Fruit fly (Drosophila melanogaster) whole organism, embryonic: ENCODE measurements around the gene CG5510.

ENCODE experiments used
- Awh ChIP-seq: fragments of 200-800 bp; sonication (Bioruptor generic); IDR thresholded peaks from 2 replicates; pipeline ENCODE4, ENCODE4 v1.3.6; 2022; ENCODE audit warnings: missing biosample characterization, missing genetic modification characterization
- B-H1 ChIP-seq: fragments of 200-800 bp; sonication (Bioruptor generic); IDR thresholded peaks from 3 replicates; pipeline ENCODE4 v1.3.6; 2022; ENCODE audit warnings: missing biosample characterization, missing genetic modification characterization
- B-H2 ChIP-seq: fragments of 200-800 bp; sonication (Bioruptor generic); optimal IDR thresholded peaks from 2 replicates; lab custom pipeline; 2018; ENCODE audit warnings: missing biosample characterization, mild to moderate bottlenecking, missing genetic modification characterization
- Bgb ChIP-seq: fragments of 200-800 bp; sonication (Bioruptor generic); IDR thresholded peaks from 2 replicates; pipeline ENCODE4 v1.3.6; 2022; ENCODE audit warnings: missing biosample characterization, missing genetic modification characterization; ENCODE audit not compliant: partially characterized antibody
- CG10209 ChIP-seq: fragments of 200-800 bp; sonication (Bioruptor generic); optimal IDR thresholded peaks from 3 replicates; lab custom pipeline; 2017; ENCODE audit warnings: missing biosample characterization, mild to moderate bottlenecking, missing genetic modification characterization, missing genetic modification reagents
- CG11504 ChIP-seq: fragments of 200-800 bp; sonication (Bioruptor generic); optimal IDR thresholded peaks from 3 replicates; lab custom pipeline; 2019; ENCODE audit warnings: missing biosample characterization, mild to moderate bottlenecking, missing genetic modification characterization, moderate library complexity
- CG12299 ChIP-seq: fragments of 200-800 bp; sonication (Bioruptor generic); optimal IDR thresholded peaks from 2 replicates; lab custom pipeline; 2018; ENCODE audit warnings: missing biosample characterization, mild to moderate bottlenecking, missing genetic modification characterization
- CG13296 ChIP-seq: fragments of 200-800 bp; sonication (Bioruptor generic); optimal IDR thresholded peaks from 3 replicates; lab custom pipeline; 2018; ENCODE audit warnings: missing biosample characterization, mild to moderate bottlenecking, missing genetic modification characterization
- CG14050 ChIP-seq: fragments of 200-800 bp; sonication (Bioruptor generic); IDR thresholded peaks from 3 replicates; pipeline ENCODE4 v1.3.6; 2022; ENCODE audit warnings: missing biosample characterization, missing genetic modification characterization
- CG15696 ChIP-seq: fragments of 200-800 bp; sonication (Bioruptor generic); optimal IDR thresholded peaks from 2 replicates; lab custom pipeline; 2019; ENCODE audit warnings: missing biosample characterization, mild to moderate bottlenecking, missing genetic modification characterization, moderate library complexity
- CG16813 ChIP-seq: fragments of 200-800 bp; sonication (Bioruptor generic); IDR thresholded peaks from 3 replicates; pipeline ENCODE4 v1.3.6; 2022; ENCODE audit warnings: missing biosample characterization, missing genetic modification characterization; ENCODE audit not compliant: partially characterized antibody
- CG17328 ChIP-seq: fragments of 200-800 bp; sonication (Bioruptor generic); IDR thresholded peaks from 2 replicates; pipeline ENCODE4 v1.3.6; 2022; ENCODE audit warnings: missing biosample characterization, missing genetic modification characterization
- CG17612 ChIP-seq: fragments of 200-800 bp; sonication (Bioruptor generic); IDR thresholded peaks from 2 replicates; pipeline ENCODE4 v1.3.6; 2022; ENCODE audit warnings: missing biosample characterization, missing genetic modification characterization
- CG18262 ChIP-seq: fragments of 200-800 bp; optimal IDR thresholded peaks from 3 replicates; lab custom pipeline; 2019; ENCODE audit warnings: missing biosample characterization, mild to moderate bottlenecking, missing genetic modification characterization, moderate library complexity
- CG2202 ChIP-seq: fragments of 200-800 bp; sonication (Bioruptor generic); optimal IDR thresholded peaks from 2 replicates; lab custom pipeline; 2018; ENCODE audit warnings: missing biosample characterization, mild to moderate bottlenecking, missing genetic modification characterization
- CG2889 ChIP-seq: fragments of 200-800 bp; sonication (Bioruptor generic); IDR thresholded peaks from 3 replicates; pipeline ENCODE4 v1.3.6; 2022; ENCODE audit warnings: missing biosample characterization, missing genetic modification characterization
- CG4328 ChIP-seq: fragments of 200-800 bp; sonication (Bioruptor generic); optimal IDR thresholded peaks from 3 replicates; lab custom pipeline; 2017; ENCODE audit warnings: missing biosample characterization, missing genetic modification reagents, missing genetic modification characterization
- CG5180 ChIP-seq: fragments of 200-800 bp; sonication (Bioruptor generic); optimal IDR thresholded peaks from 3 replicates; lab custom pipeline; 2017; ENCODE audit warnings: missing biosample characterization, missing genetic modification characterization, mild to moderate bottlenecking, moderate library complexity, missing genetic modification reagents
- CG5953 ChIP-seq: fragments of 200-800 bp; sonication (Bioruptor generic); IDR thresholded peaks from 2 replicates; pipeline ENCODE4 v1.3.6; 2022; ENCODE audit warnings: missing biosample characterization, missing genetic modification characterization
- CTCF ChIP-seq: fragments of 200-800 bp; sonication (Bioruptor generic); optimal IDR thresholded peaks from 2 replicates; lab custom pipeline; 2017; ENCODE audit warnings: missing biosample characterization, mild to moderate bottlenecking, missing genetic modification characterization, moderate library complexity
- Chrac-16 ChIP-seq: fragments of 200-800 bp; sonication (Bioruptor generic); optimal IDR thresholded peaks from 3 replicates; lab custom pipeline; 2016; ENCODE audit warnings: missing biosample characterization, missing genetic modification characterization
- D19B ChIP-seq: fragments of 200-800 bp; sonication (Bioruptor generic); optimal IDR thresholded peaks from 2 replicates; lab custom pipeline; 2017; ENCODE audit warnings: missing biosample characterization, mild to moderate bottlenecking, missing genetic modification characterization
- Dbx ChIP-seq: fragments of 200-800 bp; sonication (Bioruptor generic); IDR thresholded peaks from 3 replicates; pipeline ENCODE4 v1.3.6; 2022; ENCODE audit warnings: missing biosample characterization, missing genetic modification characterization
- Doc3 ChIP-seq: fragments of 200-800 bp; sonication (Bioruptor generic); IDR thresholded peaks from 3 replicates; pipeline ENCODE4 v1.3.6; 2022; ENCODE audit warnings: missing biosample characterization, missing genetic modification characterization; ENCODE audit not compliant: partially characterized antibody
- Elba2 ChIP-seq: fragments of 200-800 bp; sonication (Bioruptor generic); optimal IDR thresholded peaks from 3 replicates; lab custom pipeline; 2016; ENCODE audit warnings: missing biosample characterization, missing genetic modification characterization
- Gug ChIP-seq: fragments of 200-800 bp; sonication (Bioruptor generic); IDR thresholded peaks from 4 replicates; pipeline ENCODE4 v1.3.6; 2022; ENCODE audit warnings: missing biosample characterization, missing genetic modification characterization
- Hmx ChIP-seq: fragments of 200-800 bp; sonication (Bioruptor generic); optimal IDR thresholded peaks from 2 replicates; lab custom pipeline; 2016; ENCODE audit warnings: missing biosample characterization, missing genetic modification characterization
- Hr78 ChIP-seq, 2 experiments: fragments of 200-800 bp in 1 of 2; fragments of >200 bp in 1 of 2; sonication (Bioruptor generic) in 1 of 2; optimal IDR thresholded peaks; 2 replicates each; lab custom pipeline; 2017 to 2019; ENCODE audit warnings: missing biosample characterization in 2 of 2, missing genetic modification characterization in 2 of 2, mild to moderate bottlenecking in 1 of 2, moderate library complexity in 1 of 2
- Mad ChIP-seq: fragments of 200-800 bp; sonication (Bioruptor generic); optimal IDR thresholded peaks from 2 replicates; lab custom pipeline; 2016; ENCODE audit warnings: missing biosample characterization, missing genetic modification characterization
- Meics ChIP-seq: fragments of 200-800 bp; sonication (Bioruptor generic); optimal IDR thresholded peaks from 2 replicates; lab custom pipeline; 2017; ENCODE audit warnings: missing biosample characterization, mild to moderate bottlenecking, missing genetic modification characterization
- Ptx1 ChIP-seq: fragments of 200-800 bp; sonication (Bioruptor generic); IDR thresholded peaks from 2 replicates; pipeline ENCODE4 v1.3.6; 2022; ENCODE audit warnings: missing biosample characterization, missing genetic modification characterization
- Six4 ChIP-seq: fragments of 200-800 bp; sonication (Bioruptor generic); optimal IDR thresholded peaks from 2 replicates; lab custom pipeline; 2016; ENCODE audit warnings: missing biosample characterization, missing genetic modification characterization
- Sox102F ChIP-seq: fragments of 200-800 bp; sonication (Bioruptor generic); optimal IDR thresholded peaks from 2 replicates; lab custom pipeline; 2018; ENCODE audit warnings: missing biosample characterization, mild to moderate bottlenecking, missing genetic modification characterization, moderate library complexity
- ab ChIP-seq: fragments of 200-800 bp; sonication (Bioruptor generic); optimal IDR thresholded peaks from 2 replicates; lab custom pipeline; 2016; ENCODE audit warnings: missing biosample characterization, missing genetic modification characterization
- ap ChIP-seq: fragments of 200-800 bp; sonication (Bioruptor generic); IDR thresholded peaks from 2 replicates; pipeline ENCODE4 v1.3.6; 2022; ENCODE audit warnings: missing biosample characterization, missing genetic modification characterization
- ato ChIP-seq: fragments of 200-800 bp; sonication (Bioruptor generic); IDR thresholded peaks from 2 replicates; pipeline ENCODE4 v1.3.6; 2022; ENCODE audit warnings: missing biosample characterization, missing genetic modification characterization; ENCODE audit not compliant: partially characterized antibody
- chn ChIP-seq: fragments of 200-800 bp; sonication (Bioruptor generic); optimal IDR thresholded peaks from 2 replicates; lab custom pipeline; 2016; ENCODE audit warnings: missing biosample characterization, missing genetic modification characterization
- dm ChIP-seq: fragments of 200-800 bp; sonication (Bioruptor generic); optimal IDR thresholded peaks from 3 replicates; lab custom pipeline; 2016; ENCODE audit warnings: missing biosample characterization, missing genetic modification characterization
- esg ChIP-seq: fragments of 200-800 bp; sonication (Bioruptor generic); conservative IDR thresholded peaks from 2 replicates; pipeline ENCODE4 v1.3.6; 2022; ENCODE audit warnings: missing biosample characterization, missing genetic modification characterization
- fd102C ChIP-seq: fragments of 200-800 bp; sonication (Bioruptor generic); optimal IDR thresholded peaks from 2 replicates; lab custom pipeline; 2018; ENCODE audit warnings: missing biosample characterization, mild to moderate bottlenecking, missing genetic modification characterization, moderate library complexity
- grn ChIP-seq: fragments of 200-800 bp; sonication (Bioruptor generic); optimal IDR thresholded peaks from 3 replicates; lab custom pipeline; 2017; ENCODE audit warnings: missing biosample characterization, missing genetic modification characterization
- gro ChIP-seq: fragments of 200-800 bp; sonication (Bioruptor generic); optimal IDR thresholded peaks from 2 replicates; lab custom pipeline; 2016; ENCODE audit warnings: missing biosample characterization, missing genetic modification characterization
- nerfin-1 ChIP-seq: fragments of 200-800 bp; sonication (Bioruptor generic); optimal IDR thresholded peaks from 3 replicates; lab custom pipeline; 2019; ENCODE audit warnings: missing biosample characterization, mild to moderate bottlenecking, missing genetic modification characterization, moderate library complexity
- pho ChIP-seq: fragments of 200-800 bp; sonication (Bioruptor generic); optimal IDR thresholded peaks from 2 replicates; lab custom pipeline; 2016; ENCODE audit warnings: missing biosample characterization, missing genetic modification characterization
- sc ChIP-seq, 3 experiments: fragments of >200 bp in 2 of 3; fragments of 200-800 bp in 1 of 3; sonication (Bioruptor generic) in 1 of 3; optimal IDR thresholded peaks; 2 replicates in 2 of 3; 3 replicates in 1 of 3; lab custom pipeline; 2017; ENCODE audit warnings: mild to moderate bottlenecking in 1 of 3, missing biosample characterization in 1 of 3, missing genetic modification characterization in 1 of 3, missing genetic modification reagents in 1 of 3
- seq ChIP-seq: fragments of 200-800 bp; sonication (Bioruptor generic); IDR thresholded peaks from 2 replicates; pipeline ENCODE4 v1.3.6; 2022; ENCODE audit warnings: missing biosample characterization, missing genetic modification characterization
- sr ChIP-seq: fragments of 200-800 bp; sonication (Bioruptor generic); IDR thresholded peaks from 3 replicates; pipeline ENCODE4 v1.3.6; 2022; ENCODE audit warnings: missing biosample characterization, missing genetic modification characterization
- ssp ChIP-seq: fragments of 200-800 bp; sonication (Bioruptor generic); IDR thresholded peaks from 2 replicates; pipeline ENCODE4 v1.3.6; 2022; ENCODE audit warnings: missing biosample characterization, missing genetic modification characterization
- trh ChIP-seq: fragments of 200-800 bp; sonication (Bioruptor generic); optimal IDR thresholded peaks from 2 replicates; lab custom pipeline; 2016; ENCODE audit warnings: missing biosample characterization, missing genetic modification characterization
- vvl ChIP-seq: fragments of 200-800 bp; sonication (Bioruptor generic); IDR thresholded peaks from 2 replicates; pipeline ENCODE4 v1.3.6; 2022; ENCODE audit warnings: missing biosample characterization, missing genetic modification characterization

CG5510 gene

DNA sequence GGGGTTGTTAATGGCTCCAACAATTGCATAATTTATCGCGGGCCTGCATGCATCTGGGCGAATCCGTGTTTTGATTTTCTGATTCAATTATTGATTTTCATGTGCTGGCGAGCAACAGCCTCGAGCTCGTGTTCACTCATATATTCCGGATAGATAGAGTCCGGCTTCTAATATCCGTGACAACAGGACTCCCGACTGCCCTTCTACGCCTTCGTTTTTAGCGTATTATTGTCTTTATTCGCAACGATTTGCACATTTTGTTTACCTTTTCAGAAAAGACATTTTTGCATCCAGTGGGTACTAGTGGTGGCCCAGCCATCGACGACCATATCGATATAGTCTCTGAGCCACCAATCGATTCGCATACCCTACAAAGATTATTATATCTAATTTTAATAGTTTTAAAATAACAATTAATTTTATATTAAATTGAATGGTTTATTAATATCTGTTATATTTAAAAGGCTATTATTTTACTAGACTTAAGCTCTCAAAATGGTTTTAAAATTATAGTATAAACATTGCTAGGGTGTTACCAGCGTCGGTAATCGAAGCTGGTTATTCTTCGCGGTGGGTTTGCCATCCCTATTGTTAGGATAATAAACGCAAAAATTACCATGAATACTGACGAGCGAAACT is 8.1 kb downstream of the CG5510 start, which contains the start of the genes Myo95E and TBC1d7 (continued):
- TF ChIP-seq trh (GFP tag; lab: Kevin White, UChicago) (peak; percentile 71), ato (GFP tag; lab: Robert Waterston, UW) (no peak), CG11504 (tag; lab: Kevin White, UChicago) (no peak), Hmx (GFP tag; lab: Kevin White, UChicago) (no peak), CG12299 (peak; percentile 79), CG5180 (GFP tag; lab: Kevin White, UChicago) (no peak), CG2889 (GFP tag; lab: Robert Waterston, UW) (peak; percentile 82), CG14050 (GFP tag; lab: Robert Waterston, UW) (peak; percentile 80), ab (GFP tag; lab: Kevin White, UChicago) (peak; percentile 4), esg (GFP tag; lab: Robert Waterston, UW) (peak; percentile 95), Bgb (GFP tag; lab: Robert Waterston, UW) (peak; percentile 45; the same call in 1 of the 2 replicates), Mad (GFP tag; lab: Kevin White, UChicago) (peak; percentile 60), CG10209 (peak; percentile 87), ap (GFP tag; lab: Robert Waterston, UW) (peak; percentile 93), CG15696 (tag; lab: Kevin White, UChicago) (peak; percentile 71), Six4 (GFP tag; lab: Kevin White, UChicago) (peak; percentile 76), sr (peak; percentile 39; the same call in 1 of the 3 replicates), Doc3 (GFP tag; lab: Robert Waterston, UW) (peak; percentile 57; the same call in 2 of the 3 replicates), seq (GFP tag; lab: Robert Waterston, UW) (peak; percentile 79), chn (GFP tag; lab: Kevin White, UChicago) (peak; percentile 70), D19B (GFP tag; lab: Kevin White, UChicago) (peak; percentile 98), ssp (GFP tag; lab: Robert Waterston, UW) (peak; percentile 87), Hr78 (GFP tag; optimal IDR thresholded peaks at IDR 0.05; lab: Kevin White, UChicago) (no peak), CG17612 (GFP tag; lab: Robert Waterston, UW) (peak; percentile 65; the same call in 1 of the 2 replicates), CG16813 (GFP tag; lab: Robert Waterston, UW) (peak; percentile 75), Gug (peak; percentile 88; the same call in 3 of the 4 replicates), CG2202 (peak; percentile 63), CG13296 (GFP tag; lab: Kevin White, UChicago) (peak; percentile 81), B-H2 (GFP tag; lab: Kevin White, UChicago) (peak; percentile 61), Sox102F (peak; percentile 91), vvl (peak; percentile 97), gro (GFP tag; lab: Kevin White, UChicago) (no peak), Elba2 (peak; percentile 48), fd102C (GFP tag; lab: Kevin White, UChicago) (peak; percentile 35), CTCF (GFP tag; lab: Kevin White, UChicago) (no peak), Meics (GFP tag; lab: Kevin White, UChicago) (peak; percentile 88), CG18262 (tag; lab: Kevin White, UChicago) (peak; percentile 90), Dbx (GFP tag; lab: Robert Waterston, UW) (peak; percentile 91), grn (GFP tag; lab: Kevin White, UChicago) (no peak), Awh (GFP tag; lab: Robert Waterston, UW) (peak; percentile 92), B-H1 (GFP tag; lab: Robert Waterston, UW) (peak; percentile 81), sc (optimal IDR thresholded peaks at IDR 0.05; lab: Kevin White, UChicago) (no peak), sc (GFP tag; optimal IDR thresholded peaks at IDR 0.05; lab: Kevin White, UChicago) (peak; percentile 71), CG4328 (GFP tag; lab: Kevin White, UChicago) (peak; percentile 54), Ptx1 (GFP tag; lab: Robert Waterston, UW) (peak; percentile 98), nerfin-1 (tag; lab: Kevin White, UChicago) (peak; percentile 78), pho (GFP tag; lab: Kevin White, UChicago) (peak; percentile 27), CG5953 (GFP tag; lab: Robert Waterston, UW) (peak; percentile 89), Chrac-16 (GFP tag; lab: Kevin White, UChicago) (peak; percentile 86), dm (GFP tag; lab: Kevin White, UChicago) (no peak), CG17328 (GFP tag; lab: Robert Waterston, UW) (peak; percentile 79)
